Fruit fly (Drosophila melanogaster): ENCODE results near the gene CG9920.

The CG9920 gene

DNA sequence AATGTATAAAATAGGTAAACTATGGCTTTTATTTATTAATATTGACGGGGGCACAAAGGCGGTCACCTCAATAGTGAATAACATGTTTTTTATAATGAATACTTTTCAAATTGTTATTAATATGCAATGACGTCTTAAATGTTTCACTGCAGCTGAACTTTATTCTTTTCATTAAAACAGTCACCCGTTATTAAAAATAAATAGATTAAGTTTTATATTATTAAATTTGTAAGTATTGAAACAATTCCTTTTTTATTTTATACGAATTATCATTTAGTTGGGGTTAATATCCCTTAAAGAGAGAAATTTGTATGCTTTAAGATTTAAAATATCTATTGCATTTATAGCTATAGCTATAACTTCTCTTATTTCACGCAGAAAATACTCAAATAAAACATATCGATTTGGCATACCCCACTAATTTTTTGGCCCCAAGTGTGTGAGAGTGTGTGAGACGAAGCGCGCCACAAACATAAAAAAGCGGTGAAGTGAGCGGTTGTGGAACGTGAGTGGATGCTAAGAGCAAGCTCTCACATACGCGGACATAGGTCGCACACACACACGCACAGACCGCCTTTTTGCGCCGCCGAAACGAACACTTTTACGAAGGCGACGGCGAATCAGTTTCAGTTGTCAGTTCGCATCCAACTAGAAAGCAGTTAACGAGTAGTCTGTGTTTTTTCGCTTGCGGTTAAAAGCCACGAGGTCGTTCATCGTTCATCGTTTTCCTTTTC is 41.4 kb downstream of the CG9920 start, which contains the start of gene foxo (continued):
- no peak for TF ChIP-seq Blimp-1 (GFP tag; optimal IDR thresholded peaks at IDR 0.05)
- no peak for TF ChIP-seq Hr38 (GFP tag; optimal IDR thresholded peaks at IDR 0.05)
- TF ChIP-seq acj6 (GFP tag; optimal IDR thresholded peaks at IDR 0.05) = peak; percentile 61
- TF ChIP-seq dsx (GFP tag; optimal IDR thresholded peaks at IDR 0.05; ENCODE audit: poor library complexity, severe bottlenecking) = peak; percentile 71
- TF ChIP-seq esn (GFP tag; optimal IDR thresholded peaks at IDR 0.05) = peak; percentile 61
- TF ChIP-seq CG10631 (GFP tag; optimal IDR thresholded peaks at IDR 0.05) = peak; percentile 69
- TF ChIP-seq Sox15 (GFP tag; optimal IDR thresholded peaks at IDR 0.05) = peak; percentile 42
- TF ChIP-seq CG15336 (GFP tag; IDR thresholded peaks at IDR 0.05) = peak; percentile 73
- TF ChIP-seq CG4318 (GFP tag; optimal IDR thresholded peaks at IDR 0.05) = peak; percentile 59
- peak; percentile 72 for TF ChIP-seq net (GFP tag; optimal IDR thresholded peaks at IDR 0.05)
- peak; percentile 70 for TF ChIP-seq CG34406 (GFP tag; optimal IDR thresholded peaks at IDR 0.05)
- peak; percentile 56 for TF ChIP-seq vri (GFP tag; optimal IDR thresholded peaks at IDR 0.05)
- peak; percentile 68 for TF ChIP-seq pdm3 (GFP tag; optimal IDR thresholded peaks at IDR 0.05)
- TF ChIP-seq eg (GFP tag; IDR thresholded peaks at IDR 0.05) = peak; percentile 66
- TF ChIP-seq Hr39 (GFP tag; optimal IDR thresholded peaks at IDR 0.05) = peak; percentile 43
- TF ChIP-seq CG32006 (GFP tag; optimal IDR thresholded peaks at IDR 0.05) = peak; percentile 86
- peak; percentile 63 for TF ChIP-seq achi (GFP tag; optimal IDR thresholded peaks at IDR 0.05)
- TF ChIP-seq CG6792 (GFP tag; optimal IDR thresholded peaks at IDR 0.05) = peak; percentile 65
- TF ChIP-seq Eip78C (GFP tag) = peak; percentile 87
- peak; percentile 27 to 82 for TF ChIP-seq salr (GFP tag; optimal IDR thresholded peaks at IDR 0.05)

DNA sequence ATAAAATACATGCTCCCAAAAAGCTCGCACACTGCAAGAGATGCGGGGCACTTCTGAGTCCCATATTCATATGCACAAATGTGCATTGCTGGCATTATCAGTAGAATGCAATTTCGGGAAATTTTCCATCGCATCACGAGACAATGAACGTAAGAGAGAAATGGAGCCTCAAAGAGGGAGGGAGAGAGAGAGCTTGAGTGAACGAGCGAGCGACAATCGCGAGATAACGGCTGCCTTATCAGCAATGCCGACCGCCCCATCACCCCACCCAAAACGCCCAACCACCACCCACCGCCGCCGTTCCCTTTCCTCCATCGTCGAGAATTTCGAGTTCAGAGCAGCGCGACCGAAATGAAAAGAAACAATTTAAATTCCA is 41.9 kb downstream of the CG9920 start:
- TF ChIP-seq acj6 (GFP tag; optimal IDR thresholded peaks at IDR 0.05) (no peak), CG11762 (GFP tag; optimal IDR thresholded peaks at IDR 0.05; ENCODE audit: insufficient read depth) (no peak), CG34406 (GFP tag; optimal IDR thresholded peaks at IDR 0.05) (no peak), Hr38 (GFP tag; optimal IDR thresholded peaks at IDR 0.05) (no peak), salr (GFP tag; optimal IDR thresholded peaks at IDR 0.05) (no peak), Lpt (GFP tag; optimal IDR thresholded peaks at IDR 0.05) (no peak), Eip75B (GFP tag; optimal IDR thresholded peaks at IDR 0.05) (no peak), CG10669 (GFP tag; optimal IDR thresholded peaks at IDR 0.05) (no peak), fkh (GFP tag; optimal IDR thresholded peaks at IDR 0.05) (no peak), Blimp-1 (GFP tag; optimal IDR thresholded peaks at IDR 0.05) (no peak), CG8119 (GFP tag; IDR thresholded peaks at IDR 0.05) (no peak; the same call in 2 of the 3 replicates), CG31627 (GFP tag; optimal IDR thresholded peaks at IDR 0.05) (no peak), vri (GFP tag; optimal IDR thresholded peaks at IDR 0.05) (peak; percentile 40), Smox (GFP tag; optimal IDR thresholded peaks at IDR 0.05) (no peak), CG1621 (tag; optimal IDR thresholded peaks at IDR 0.05) (no peak), Ets21C (GFP tag; optimal IDR thresholded peaks at IDR 0.05) (no peak), cyc (GFP tag; optimal IDR thresholded peaks at IDR 0.05) (no peak), CG7368 (GFP tag; optimal IDR thresholded peaks at IDR 0.05) (no peak), CG3032 (tag; optimal IDR thresholded peaks at IDR 0.05) (no peak), ss (GFP tag; optimal IDR thresholded peaks at IDR 0.05) (no peak), CG6808 (GFP tag; optimal IDR thresholded peaks at IDR 0.05) (no peak), achi (GFP tag; optimal IDR thresholded peaks at IDR 0.05) (no peak), Sox102F (GFP tag; optimal IDR thresholded peaks at IDR 0.05) (no peak), CG15336 (GFP tag; IDR thresholded peaks at IDR 0.05) (peak; percentile 30; the same call in 1 of the 2 replicates), CG11294 (GFP tag; IDR thresholded peaks at IDR 0.05) (no peak), CG8319 (GFP tag; optimal IDR thresholded peaks at IDR 0.05) (no peak), Gug (GFP tag; IDR thresholded peaks at IDR 0.05) (no peak), fd85E (GFP tag; optimal IDR thresholded peaks at IDR 0.05) (no peak), Eip78C (GFP tag) (no peak), CG11902 (GFP tag; optimal IDR thresholded peaks at IDR 0.05) (no peak), svp (GFP tag) (peak; percentile 95), Met (GFP tag; optimal IDR thresholded peaks at IDR 0.05) (no peak), CG10631 (GFP tag; optimal IDR thresholded peaks at IDR 0.05) (no peak), dsx (GFP tag; optimal IDR thresholded peaks at IDR 0.05; ENCODE audit: poor library complexity, severe bottlenecking) (no peak), lz (GFP tag; optimal IDR thresholded peaks at IDR 0.05) (no peak), CG6163 (GFP tag; IDR thresholded peaks at IDR 0.05) (0 out of 3 replicates have a peak, but pooled peaks have one; percentile 43), esn (GFP tag; optimal IDR thresholded peaks at IDR 0.05) (no peak), net (GFP tag; optimal IDR thresholded peaks at IDR 0.05) (no peak), Sox14 (GFP tag; optimal IDR thresholded peaks at IDR 0.05) (no peak), CG6854 (GFP tag; optimal IDR thresholded peaks at IDR 0.05) (no peak)

Data from whole organism, prepupa.